Worm (Caenorhabditis elegans): ENCODE data around the gene tsp-3.

DNA sequence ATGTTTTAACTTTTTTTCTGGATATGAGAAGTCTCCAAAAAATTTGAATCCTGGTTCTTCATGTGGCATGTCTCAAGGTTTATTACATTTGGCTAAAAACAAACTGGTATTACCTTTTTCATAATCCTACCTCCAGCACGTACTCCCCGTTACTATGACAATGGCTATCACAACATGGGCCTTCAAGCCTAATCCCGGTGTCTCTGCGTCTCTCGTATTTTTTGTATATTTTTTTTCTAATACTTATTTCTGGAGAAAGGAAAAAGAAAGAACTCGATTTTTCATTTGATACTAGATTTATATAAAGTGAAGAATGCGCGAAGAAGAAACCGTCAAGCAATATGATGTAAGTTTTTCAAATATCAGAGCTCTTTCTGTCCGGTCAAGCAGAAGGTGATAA, 33.8 kb downstream of the tsp-3 start, which contains the start of gene anoh-1:
- no peak for TF ChIP-seq nhr-12 (tag; optimal IDR thresholded peaks at IDR 0.05)
- no peak for TF ChIP-seq nhr-10 (tag; optimal IDR thresholded peaks at IDR 0.05)
- no peak for TF ChIP-seq F13H6.1 (tag; optimal IDR thresholded peaks at IDR 0.05)
- no peak for TF ChIP-seq blmp-1 (tag; optimal IDR thresholded peaks at IDR 0.05; ENCODE audit: insufficient read depth)
- no peak for TF ChIP-seq nhr-11 (tag; optimal IDR thresholded peaks at IDR 0.05)
- TF ChIP-seq ztf-4 (tag; optimal IDR thresholded peaks at IDR 0.05): no peak
- TF ChIP-seq unc-39 (tag; optimal IDR thresholded peaks at IDR 0.05): no peak
- no peak for TF ChIP-seq skn-1 (tag; optimal IDR thresholded peaks at IDR 0.05)
- no peak for TF ChIP-seq zag-1 (tag; optimal IDR thresholded peaks at IDR 0.05)
- no peak for TF ChIP-seq R02D3.7 (tag; optimal IDR thresholded peaks at IDR 0.05)
- TF ChIP-seq egl-27 (tag; optimal IDR thresholded peaks at IDR 0.05): no peak
- TF ChIP-seq fos-1 (tag; optimal IDR thresholded peaks at IDR 0.05): no peak
- no peak for TF ChIP-seq snpc-4 (tag; optimal IDR thresholded peaks at IDR 0.05)
- TF ChIP-seq unc-55 (GFP tag; optimal IDR thresholded peaks at IDR 0.05): no peak
